ENCODE assay signal across 1 worm cellular context in the genomic region with DNA sequence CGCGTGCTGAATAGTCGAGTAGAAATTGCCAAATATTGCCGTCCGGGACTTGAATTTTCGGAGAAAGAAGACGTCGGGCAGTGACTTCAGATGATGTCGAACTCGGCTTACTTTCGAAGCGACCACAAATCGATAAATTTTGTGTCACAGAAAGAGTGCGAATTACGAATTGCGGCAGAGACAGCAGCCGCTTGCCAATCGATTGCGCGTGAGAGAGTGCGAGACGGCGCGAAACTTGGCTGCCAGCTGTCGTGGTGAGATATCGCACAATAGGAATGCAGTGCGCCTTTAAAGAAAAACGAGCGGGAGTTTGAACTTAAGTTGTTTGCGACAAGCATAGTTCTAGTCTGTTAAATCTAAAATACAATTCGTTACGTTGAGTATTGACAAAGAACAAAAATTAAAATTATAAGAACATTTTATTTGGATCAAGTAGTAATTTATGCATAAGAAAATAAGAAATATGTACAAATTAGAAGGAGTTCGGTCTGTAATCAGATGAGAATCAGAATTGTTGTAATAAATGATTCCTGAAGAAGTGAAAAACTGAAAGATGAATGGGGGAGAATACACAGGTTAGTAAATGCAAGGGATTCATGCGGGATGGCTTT.
A peak's percentile ranks its signal among the peaks of the same experiment; 100 is the strongest.
TF ChIP-seq lines count a peak whose summit lies in the region.

TSS of gene pir-2 (minus strand) at position 218 of the 611 bp plus-strand sequence.

TF ChIP-seq in whole organism, L1 larva, 84 proteins besides CTCF, POLR2A, EP300 and RAD21 (continued from another document):
- peak; percentile 91 for TF ChIP-seq rnt-1 (tag; optimal IDR thresholded peaks at IDR 0.05; lab: Kevin White, UChicago)
- TF ChIP-seq hlh-17 (GFP tag; optimal IDR thresholded peaks at IDR 0.05; lab: Kevin White, UChicago; ENCODE audit: borderline replicate concordance), result no peak
- TF ChIP-seq egl-13 (tag; optimal IDR thresholded peaks at IDR 0.05; lab: Kevin White, UChicago), result peak; percentile 67
- peak; percentile 93 to 94 (median 94) for TF ChIP-seq dpl-1 (GFP tag; optimal IDR thresholded peaks at IDR 0.05; lab: Kevin White, UChicago)
- TF ChIP-seq blmp-1 (tag; optimal IDR thresholded peaks at IDR 0.05; lab: Kevin White, UChicago), result peak; percentile 50
- TF ChIP-seq ceh-90 (tag; optimal IDR thresholded peaks at IDR 0.05; lab: Kevin White, UChicago), result no peak
- TF ChIP-seq fkh-4 (tag; optimal IDR thresholded peaks at IDR 0.05; lab: Kevin White, UChicago; ENCODE audit: borderline replicate concordance), result no peak
- TF ChIP-seq ztf-11 (tag; optimal IDR thresholded peaks at IDR 0.05; lab: Kevin White, UChicago), result peak in 1 of 2 experiments; percentile 57
- peak; percentile 58 to 91 (median 81) for TF ChIP-seq ceh-82 (tag; optimal IDR thresholded peaks at IDR 0.05; lab: Kevin White, UChicago)
- no peak for TF ChIP-seq nhr-12 (tag; optimal IDR thresholded peaks at IDR 0.05; lab: Kevin White, UChicago)
- TF ChIP-seq snpc-4 (tag; optimal IDR thresholded peaks at IDR 0.05; lab: Kevin White, UChicago), result peak; percentile 76
- peak; percentile 82 for TF ChIP-seq nhr-20 (tag; optimal IDR thresholded peaks at IDR 0.05; lab: Kevin White, UChicago)
- peak; percentile 89 for TF ChIP-seq mep-1 (tag; optimal IDR thresholded peaks at IDR 0.05; lab: Kevin White, UChicago)
- TF ChIP-seq pqm-1 (tag; optimal IDR thresholded peaks at IDR 0.05; lab: Kevin White, UChicago), result no peak
- peak; percentile 56 for TF ChIP-seq irx-1 (tag; optimal IDR thresholded peaks at IDR 0.05; lab: Kevin White, UChicago)
- TF ChIP-seq hlh-4 (tag; optimal IDR thresholded peaks at IDR 0.05; lab: Kevin White, UChicago), result no peak
- peak; percentile 65 for TF ChIP-seq fkh-10 (GFP tag; optimal IDR thresholded peaks at IDR 0.05; lab: Kevin White, UChicago)
- no peak for TF ChIP-seq vab-15 (tag; optimal IDR thresholded peaks at IDR 0.05; lab: Kevin White, UChicago)
- TF ChIP-seq nhr-47 (tag; optimal IDR thresholded peaks at IDR 0.05; lab: Kevin White, UChicago), result peak; percentile 88
- peak; percentile 21 for TF ChIP-seq sup-37 (GFP tag; optimal IDR thresholded peaks at IDR 0.05; lab: Kevin White, UChicago)
- peak; percentile 94 to 96 for TF ChIP-seq efl-1 (optimal IDR thresholded peaks at IDR 0.05; lab: Kevin White, UChicago)
- peak; percentile 94 to 99 for TF ChIP-seq efl-1 (GFP tag; optimal IDR thresholded peaks at IDR 0.05 in 1 of 2; lab: Kevin White, UChicago)
- TF ChIP-seq aly-2 (tag; optimal IDR thresholded peaks at IDR 0.05; lab: Kevin White, UChicago), result no peak
- no peak for TF ChIP-seq nhr-76 (tag; optimal IDR thresholded peaks at IDR 0.05; lab: Kevin White, UChicago)
- TF ChIP-seq lin-14 (GFP tag; optimal IDR thresholded peaks at IDR 0.05; lab: Kevin White, UChicago), result peak; percentile 88
- peak; percentile 33 for TF ChIP-seq C04F5.9 (tag; optimal IDR thresholded peaks at IDR 0.05; lab: Kevin White, UChicago)
- TF ChIP-seq nhr-11 (tag; optimal IDR thresholded peaks at IDR 0.05; lab: Kevin White, UChicago), result peak; percentile 25
- peak; percentile 57 for TF ChIP-seq dsc-1 (tag; optimal IDR thresholded peaks at IDR 0.05; lab: Kevin White, UChicago)
TF ChIP-seq in whole organism, L1 larva: peak in this region for 54.
